Worm (Caenorhabditis elegans): ENCODE measurements around the gene parn-1.

- TF ChIP-seq nhr-77 (tag; optimal IDR thresholded peaks at IDR 0.05) (no peak), lin-39 (tag; optimal IDR thresholded peaks at IDR 0.05) (no peak), ztf-4 (tag; optimal IDR thresholded peaks at IDR 0.05) (no peak), R02D3.7 (tag; optimal IDR thresholded peaks at IDR 0.05) (no peak), mdl-1 (tag; optimal IDR thresholded peaks at IDR 0.05) (no peak)
These were observed 32.1 kb upstream of the parn-1 start, which contains the start of gene R11D1.13 for ce11 chrV:12727104-12727637.
